Fruit fly (Drosophila melanogaster) whole organism, pupa: ENCODE results near the gene CASK.

Source experiments
- CG15710 ChIP-seq: fragments of 200-800 bp; sonication (Bioruptor generic); optimal IDR thresholded peaks from 2 replicates; lab custom pipeline; 2018; ENCODE audit warnings: missing biosample characterization, mild to moderate bottlenecking, missing genetic modification characterization, moderate library complexity
- CG34367 ChIP-seq: fragments of 200-800 bp; sonication (Bioruptor generic); optimal IDR thresholded peaks from 2 replicates; lab custom pipeline; 2018; ENCODE audit warnings: missing biosample characterization, mild to moderate bottlenecking, missing genetic modification characterization
- EcR ChIP-seq: fragments of 200-800 bp; sonication (Bioruptor generic); optimal IDR thresholded peaks from 3 replicates; lab custom pipeline; 2019; ENCODE audit warnings: missing biosample characterization, missing genetic modification characterization, mild to moderate bottlenecking, moderate library complexity, missing genetic modification reagents
- Pif1A ChIP-seq: fragments of 200-800 bp; sonication (Bioruptor generic); optimal IDR thresholded peaks from 3 replicates; lab custom pipeline; 2016; ENCODE audit warnings: missing biosample characterization, missing genetic modification characterization
- Snoo ChIP-seq: fragments of 200-800 bp; sonication (Bioruptor generic); optimal IDR thresholded peaks from 3 replicates; lab custom pipeline; 2017; ENCODE audit warnings: missing biosample characterization, mild to moderate bottlenecking, missing genetic modification characterization, inconsistent platforms
- rn ChIP-seq: fragments of 200-800 bp; sonication (Bioruptor generic); IDR thresholded peaks from 2 replicates; pipeline ENCODE4 v1.3.6; 2022; ENCODE audit warnings: missing biosample characterization, missing genetic modification characterization

DNA sequence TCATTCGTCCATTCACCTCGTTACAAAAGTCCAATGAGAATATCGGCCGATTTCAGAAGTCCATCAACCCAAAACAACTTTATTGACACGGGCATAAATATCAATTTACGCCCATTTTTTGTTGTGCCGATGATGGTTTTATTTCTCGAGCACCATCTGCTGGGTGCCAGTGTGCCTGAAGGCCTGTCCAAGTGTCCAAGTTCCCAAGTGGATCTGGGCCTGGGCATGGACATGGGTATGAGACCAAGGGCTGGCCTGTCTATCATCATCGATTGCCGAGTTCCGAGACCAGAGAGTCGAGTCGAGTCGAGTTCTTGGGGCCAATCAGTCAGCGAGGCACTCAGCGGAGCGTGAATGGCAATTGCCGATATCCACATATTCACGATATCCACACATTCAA, 9.7 kb upstream of the CASK start, which contains the start of gene Gr93a:
- TF ChIP-seq Pif1A (GFP tag; lab: Kevin White, UChicago) (no peak), rn (no peak), CG34367 (no peak), Snoo (tag; lab: Kevin White, UChicago) (no peak), EcR (peak; percentile 5), CG15710 (tag; lab: Kevin White, UChicago) (no peak)
